Worm (Caenorhabditis elegans): ENCODE results near the gene T07G12.5.
A peak's percentile ranks its signal among the peaks of the same experiment; 100 is the strongest.

DNA sequence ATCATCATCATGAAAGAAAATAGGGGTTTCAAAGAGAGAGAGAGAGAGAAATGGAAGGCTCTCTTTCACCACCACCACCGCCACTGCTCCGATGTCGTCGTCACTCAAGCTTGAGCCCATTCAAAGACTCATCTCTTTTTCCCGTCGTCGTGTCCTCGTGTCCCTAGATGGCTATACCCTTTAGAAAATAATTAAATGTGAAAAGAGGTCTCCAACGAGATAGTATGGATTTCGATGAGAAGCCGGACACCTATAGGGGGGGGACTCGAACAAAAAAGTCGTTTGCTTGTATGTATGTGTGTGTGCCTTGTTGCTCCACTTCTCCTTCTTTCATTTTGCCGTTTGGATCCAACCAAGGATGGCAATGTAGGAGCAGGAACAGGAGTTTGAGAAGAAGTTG lies 39.9 kb downstream of the T07G12.5 start:
- TF ChIP-seq mep-1 (tag; optimal IDR thresholded peaks at IDR 0.05) (no peak), nhr-237 (tag; optimal IDR thresholded peaks at IDR 0.05) (no peak), ztf-11 (tag; optimal IDR thresholded peaks at IDR 0.05) (no peak), unc-62 (GFP tag; optimal IDR thresholded peaks at IDR 0.05) (peak; percentile 4), sptf-1 (tag; optimal IDR thresholded peaks at IDR 0.05) (no peak)
